Fruit fly (Drosophila melanogaster) Kc167 (cell line): ENCODE results near the gene CG42526.

Experiments
- Myc ChIP-seq: fragments of >200 bp; optimal IDR thresholded peaks from 2 replicates; lab custom pipeline; 2017; ENCODE audit warnings: missing external identifiers
- Sin3A ChIP-seq: fragments of >200 bp; optimal IDR thresholded peaks from 2 replicates; lab custom pipeline; 2018; ENCODE audit warnings: missing external identifiers
- h ChIP-seq: fragments of >200 bp; optimal IDR thresholded peaks from 3 replicates; lab custom pipeline; 2018; ENCODE audit warnings: missing external identifiers
- insv ChIP-seq: fragments of >200 bp; optimal IDR thresholded peaks from 3 replicates; lab custom pipeline; 2018; ENCODE audit warnings: missing external identifiers
- ttk ChIP-seq: sonication (Bioruptor generic); optimal IDR thresholded peaks from 2 replicates; lab custom pipeline; 2017; ENCODE audit warnings: missing external identifiers

DNA sequence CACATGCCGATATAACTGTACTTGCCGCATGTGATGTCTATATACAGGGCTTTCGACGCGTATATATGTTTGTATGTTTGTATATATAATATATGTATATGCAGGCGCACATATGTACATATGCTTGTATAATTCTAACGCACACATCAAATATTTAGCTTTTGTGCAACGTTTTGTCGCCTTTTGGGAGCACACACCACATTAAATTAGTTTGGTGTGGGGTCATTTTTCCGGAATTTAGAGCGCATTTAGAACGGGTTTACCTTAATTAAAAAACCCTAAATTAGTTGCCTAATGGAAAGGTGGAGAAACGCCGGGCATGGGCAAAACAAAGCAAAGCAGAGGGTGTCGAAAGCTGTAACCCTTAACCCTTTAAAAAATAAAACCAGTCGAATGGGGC, 32.1 kb upstream of the CG42526 start:
- TF ChIP-seq Myc (lab: Kevin White, UChicago) (no peak), ttk (lab: Kevin White, UChicago) (no peak), Sin3A (no peak), h (lab: Kevin White, UChicago) (no peak), insv (lab: Kevin White, UChicago) (no peak)
